Worm (Caenorhabditis elegans): ENCODE data around the gene hsd-2.

DNA sequence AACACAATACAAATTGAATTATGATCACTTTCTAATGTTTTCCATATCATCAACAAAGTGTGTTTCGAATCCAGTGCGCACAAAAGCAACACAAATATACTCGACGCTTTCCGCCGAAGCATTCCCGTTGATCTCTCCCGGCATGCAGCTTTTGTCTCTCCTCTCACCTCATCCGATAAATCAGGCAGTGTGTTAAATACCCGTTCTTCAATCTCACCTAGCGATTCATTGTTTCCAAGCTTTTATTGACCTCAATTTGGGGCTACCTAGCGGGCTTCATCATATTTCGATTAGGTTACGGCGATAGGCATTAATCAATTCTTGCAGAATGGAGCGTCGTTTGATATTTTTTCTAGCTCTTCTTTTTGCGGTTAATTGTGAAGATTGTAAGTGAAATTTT, 19.3 kb downstream of the hsd-2 start, which contains the start of gene ZC449.1:
- no peak for TF ChIP-seq snpc-4 (tag; optimal IDR thresholded peaks at IDR 0.05)
- TF ChIP-seq sem-4 (tag; optimal IDR thresholded peaks at IDR 0.05), result no peak
- TF ChIP-seq nhr-11 (tag; optimal IDR thresholded peaks at IDR 0.05), result no peak
- TF ChIP-seq nhr-25 (tag; optimal IDR thresholded peaks at IDR 0.05), result no peak
- no peak for TF ChIP-seq egl-27 (tag; optimal IDR thresholded peaks at IDR 0.05)
